Worm (Caenorhabditis elegans) whole organism, early embryonic: ENCODE measurements around the gene R10E4.9.

ENCODE experiments used
- aly-1 ChIP-seq: sonication (generic microtip); optimal IDR thresholded peaks from 2 replicates; lab custom pipeline; 2016; ENCODE audit warnings: missing genetic modification characterization, missing compliant biosample characterization
- ama-1 ChIP-seq: fragments of 150-350 bp; optimal IDR thresholded peaks from 2 replicates; lab custom pipeline; 2014
- ceh-13 ChIP-seq: fragments of 200-800 bp; sonication (Bioruptor generic); optimal IDR thresholded peaks from 2 replicates; lab custom pipeline; 2018; ENCODE audit warnings: mild to moderate bottlenecking, missing genetic modification characterization, missing compliant biosample characterization
- ets-7 ChIP-seq: sonication (generic microtip); optimal IDR thresholded peaks from 2 replicates; lab custom pipeline; 2016; ENCODE audit warnings: missing genotype, missing genetic modification characterization, missing compliant biosample characterization
- hmbx-1 ChIP-seq: sonication (generic microtip); optimal IDR thresholded peaks from 2 replicates; lab custom pipeline; 2016; ENCODE audit warnings: mild to moderate bottlenecking, missing genetic modification characterization, missing compliant biosample characterization
- pes-1 ChIP-seq: fragments of 200-800 bp; sonication (Bioruptor generic); IDR thresholded peaks from 2 replicates; pipeline ENCODE4 v1.3.6; 2022; ENCODE audit warnings: missing genetic modification reagents, missing genetic modification characterization, missing compliant biosample characterization
- tbx-37 ChIP-seq: fragments of 200-800 bp; sonication (Bioruptor generic); conservative IDR thresholded peaks from 2 replicates; pipeline ENCODE4 v1.3.6; 2022; ENCODE audit warnings: missing genetic modification reagents, missing genetic modification characterization, missing compliant biosample characterization
- tra-4 ChIP-seq: sonication (generic microtip); optimal IDR thresholded peaks from 2 replicates; lab custom pipeline; 2017; ENCODE audit warnings: missing genetic modification characterization, missing compliant biosample characterization

ce11 chrIII:4314502-4314901 is 12.3 kb upstream of the R10E4.9 start:
- TF ChIP-seq aly-1 (tag; lab: Kevin White, UChicago), result no peak
- no peak for TF ChIP-seq tra-4
- no peak for TF ChIP-seq pes-1 (GFP tag; lab: Robert Waterston, UW)
- no peak for TF ChIP-seq ama-1 (lab: Kevin White, UChicago)
- TF ChIP-seq ceh-13 (GFP tag; lab: Kevin White, UChicago), result no peak
- no peak for TF ChIP-seq hmbx-1
- TF ChIP-seq ets-7 (tag; lab: Kevin White, UChicago), result no peak
- TF ChIP-seq tbx-37, result no peak
